Fruit fly (Drosophila melanogaster): Measurements from ENCODE around the gene emc.

The emc gene

dm6 chr3L:769107-769678 is 20.0 kb downstream of the emc start:
- no peak for TF ChIP-seq noc (tag; optimal IDR thresholded peaks at IDR 0.05)

- no peak for TF ChIP-seq noc (tag; optimal IDR thresholded peaks at IDR 0.05)
These were observed 21.0 kb downstream of the emc start for dm6 chr3L:770157-770672.

dm6 chr3L:771361-771760 is 22.2 kb downstream of the emc start:
- no peak for TF ChIP-seq noc (tag; optimal IDR thresholded peaks at IDR 0.05)

- no peak for TF ChIP-seq noc (tag; optimal IDR thresholded peaks at IDR 0.05)
These were observed 23.0 kb downstream of the emc start for dm6 chr3L:772193-772592.

dm6 chr3L:774209-775052 is 25.2 kb downstream of the emc start:
- TF ChIP-seq noc (tag; optimal IDR thresholded peaks at IDR 0.05) = peak; percentile 11

- no peak for TF ChIP-seq noc (tag; optimal IDR thresholded peaks at IDR 0.05)
These were observed 25.8 kb downstream of the emc start for dm6 chr3L:775053-775355.

dm6 chr3L:776201-776600 is 27.0 kb downstream of the emc start:
- no peak for TF ChIP-seq noc (tag; optimal IDR thresholded peaks at IDR 0.05)

- TF ChIP-seq noc (tag; optimal IDR thresholded peaks at IDR 0.05) = no peak
These were observed 27.5 kb downstream of the emc start for dm6 chr3L:776696-777095.

- no peak for TF ChIP-seq noc (tag; optimal IDR thresholded peaks at IDR 0.05)
These were observed 28.1 kb downstream of the emc start for dm6 chr3L:777299-777699.

dm6 chr3L:778977-779376 is 29.8 kb downstream of the emc start:
- TF ChIP-seq noc (tag; optimal IDR thresholded peaks at IDR 0.05) = no peak

- TF ChIP-seq noc (tag; optimal IDR thresholded peaks at IDR 0.05) = no peak
These were observed 31.3 kb downstream of the emc start for dm6 chr3L:780489-780866.

dm6 chr3L:780867-781701 is 31.9 kb downstream of the emc start:
- peak; percentile 85 for TF ChIP-seq noc (tag; optimal IDR thresholded peaks at IDR 0.05)

dm6 chr3L:781702-782314 is 32.6 kb downstream of the emc start:
- peak; percentile 40 for TF ChIP-seq noc (tag; optimal IDR thresholded peaks at IDR 0.05)

- TF ChIP-seq noc (tag; optimal IDR thresholded peaks at IDR 0.05) = no peak
These were observed 33.3 kb downstream of the emc start for dm6 chr3L:782521-782920.

- no peak for TF ChIP-seq noc (tag; optimal IDR thresholded peaks at IDR 0.05)
These were observed 33.7 kb downstream of the emc start for dm6 chr3L:782937-783336.
